Worm (Caenorhabditis elegans): ENCODE measurements around the gene D1054.9.

The D1054.9 gene

ce11 chrV:10760839-10761238 is 30.0 kb downstream of the D1054.9 start:
- TF ChIP-seq nhr-25 (tag; optimal IDR thresholded peaks at IDR 0.05) (peak; percentile 31), sma-9 (GFP tag; optimal IDR thresholded peaks at IDR 0.05) (no peak), sma-9 (tag; optimal IDR thresholded peaks at IDR 0.05) (no peak), aly-2 (tag; optimal IDR thresholded peaks at IDR 0.05) (no peak)

- TF ChIP-seq sma-9 (GFP tag; optimal IDR thresholded peaks at IDR 0.05) (no peak), sma-9 (tag; optimal IDR thresholded peaks at IDR 0.05) (no peak), C34F6.9 (tag; optimal IDR thresholded peaks at IDR 0.05) (no peak), nhr-10 (tag; optimal IDR thresholded peaks at IDR 0.05) (no peak), unc-55 (GFP tag; optimal IDR thresholded peaks at IDR 0.05) (no peak), egl-27 (tag; optimal IDR thresholded peaks at IDR 0.05) (no peak), lin-13 (GFP tag; optimal IDR thresholded peaks at IDR 0.05) (no peak), nhr-25 (tag; optimal IDR thresholded peaks at IDR 0.05) (peak; percentile 21), unc-39 (tag; optimal IDR thresholded peaks at IDR 0.05) (no peak), nhr-77 (tag; optimal IDR thresholded peaks at IDR 0.05) (no peak), nhr-237 (tag; optimal IDR thresholded peaks at IDR 0.05) (no peak), dmd-4 (tag; optimal IDR thresholded peaks at IDR 0.05) (no peak), lin-39 (tag; optimal IDR thresholded peaks at IDR 0.05) (no peak), mab-5 (tag; optimal IDR thresholded peaks at IDR 0.05) (no peak), blmp-1 (tag; optimal IDR thresholded peaks at IDR 0.05; ENCODE audit: insufficient read depth) (peak; percentile 27)
These were observed 32.2 kb downstream of the D1054.9 start, which contains the start of gene F28H7.8 for ce11 chrV:10758658-10759057. Gene F28H7.8, plus strand, starts transcription at chrV:10758958.

- peak; percentile 35 for TF ChIP-seq nhr-129 (tag; optimal IDR thresholded peaks at IDR 0.05)
- TF ChIP-seq ztf-11 (tag; optimal IDR thresholded peaks at IDR 0.05) = no peak
- TF ChIP-seq ZK546.5 (tag; optimal IDR thresholded peaks at IDR 0.05) = no peak
- no peak for TF ChIP-seq nhr-10 (tag; optimal IDR thresholded peaks at IDR 0.05)
- TF ChIP-seq C34F6.9 (tag; optimal IDR thresholded peaks at IDR 0.05) = no peak
- no peak for TF ChIP-seq F13H6.1 (tag; optimal IDR thresholded peaks at IDR 0.05)
- no peak for TF ChIP-seq crh-2 (tag; optimal IDR thresholded peaks at IDR 0.05)
- peak; percentile 0 for TF ChIP-seq sma-9 (GFP tag; optimal IDR thresholded peaks at IDR 0.05)
- TF ChIP-seq sma-9 (tag; optimal IDR thresholded peaks at IDR 0.05) = no peak
- TF ChIP-seq skn-1 (tag; optimal IDR thresholded peaks at IDR 0.05) = no peak
- TF ChIP-seq nhr-25 (tag; optimal IDR thresholded peaks at IDR 0.05) = peak; percentile 74
- no peak for TF ChIP-seq nhr-23 (tag; optimal IDR thresholded peaks at IDR 0.05)
- TF ChIP-seq snpc-4 (tag; optimal IDR thresholded peaks at IDR 0.05) = no peak
- TF ChIP-seq egl-27 (tag; optimal IDR thresholded peaks at IDR 0.05) = no peak
- TF ChIP-seq ztf-1 (GFP tag; conservative IDR thresholded peaks at IDR 0.05) = no peak
- no peak for TF ChIP-seq ama-1 (optimal IDR thresholded peaks at IDR 0.05)
- TF ChIP-seq nhr-12 (tag; optimal IDR thresholded peaks at IDR 0.05) = no peak
- no peak for TF ChIP-seq ceh-82 (tag; optimal IDR thresholded peaks at IDR 0.05)
- TF ChIP-seq ceh-16 (tag; optimal IDR thresholded peaks at IDR 0.05) = no peak
- TF ChIP-seq blmp-1 (tag; optimal IDR thresholded peaks at IDR 0.05; ENCODE audit: insufficient read depth) = peak; percentile 48
- no peak for TF ChIP-seq mbf-1 (tag; optimal IDR thresholded peaks at IDR 0.05)
These were observed 33.7 kb downstream of the D1054.9 start for ce11 chrV:10757128-10757527.

- TF ChIP-seq sem-4 (tag; optimal IDR thresholded peaks at IDR 0.05) (no peak), ztf-1 (GFP tag; conservative IDR thresholded peaks at IDR 0.05) (no peak), unc-62 (GFP tag; optimal IDR thresholded peaks at IDR 0.05) (no peak), crh-2 (tag; optimal IDR thresholded peaks at IDR 0.05) (no peak), nhr-12 (tag; optimal IDR thresholded peaks at IDR 0.05) (no peak), nhr-21 (tag; optimal IDR thresholded peaks at IDR 0.05) (no peak), ceh-82 (tag; optimal IDR thresholded peaks at IDR 0.05) (no peak), mdl-1 (tag; optimal IDR thresholded peaks at IDR 0.05) (no peak), skn-1 (tag; optimal IDR thresholded peaks at IDR 0.05) (no peak), ztf-4 (tag; optimal IDR thresholded peaks at IDR 0.05) (no peak), C34F6.9 (tag; optimal IDR thresholded peaks at IDR 0.05) (no peak), mbf-1 (tag; optimal IDR thresholded peaks at IDR 0.05) (no peak), unc-39 (tag; optimal IDR thresholded peaks at IDR 0.05) (no peak), gmeb-1 (tag; optimal IDR thresholded peaks at IDR 0.05) (no peak), fos-1 (tag; optimal IDR thresholded peaks at IDR 0.05) (no peak), alr-1 (tag; optimal IDR thresholded peaks at IDR 0.05) (no peak), ama-1 (optimal IDR thresholded peaks at IDR 0.05) (no peak)
These were observed 34.2 kb downstream of the D1054.9 start, which contains the start of gene irld-6 for ce11 chrV:10756698-10757097. Gene irld-6, minus strand, starts transcription at chrV:10756798.
